Fruit fly (Drosophila melanogaster) whole organism, pupa: ENCODE data around the gene CG13028.

Source experiments
- CG12605 ChIP-seq: fragments of 200-800 bp; sonication (Bioruptor generic); IDR thresholded peaks from 2 replicates; pipeline ENCODE4 v1.3.6; 2022; ENCODE audit warnings: missing biosample characterization, missing genetic modification characterization
- CG14655 ChIP-seq: fragments of 200-800 bp; sonication (Bioruptor generic); optimal IDR thresholded peaks from 3 replicates; lab custom pipeline; 2017; ENCODE audit warnings: mild to moderate bottlenecking, missing biosample characterization, missing genetic modification reagents, missing genetic modification characterization
- CG15710 ChIP-seq: fragments of 200-800 bp; sonication (Bioruptor generic); optimal IDR thresholded peaks from 2 replicates; lab custom pipeline; 2018; ENCODE audit warnings: missing biosample characterization, mild to moderate bottlenecking, missing genetic modification characterization, moderate library complexity
- CG8301 ChIP-seq: fragments of 200-800 bp; sonication (Bioruptor generic); optimal IDR thresholded peaks from 2 replicates; lab custom pipeline; 2018; ENCODE audit warnings: missing biosample characterization, mild to moderate bottlenecking, missing genetic modification characterization
- CG9948 ChIP-seq: fragments of 200-800 bp; sonication (Bioruptor generic); optimal IDR thresholded peaks from 2 replicates; lab custom pipeline; 2018; ENCODE audit warnings: missing biosample characterization, mild to moderate bottlenecking, missing genetic modification characterization, moderate library complexity
- EcR ChIP-seq: fragments of 200-800 bp; sonication (Bioruptor generic); optimal IDR thresholded peaks from 3 replicates; lab custom pipeline; 2019; ENCODE audit warnings: missing biosample characterization, missing genetic modification characterization, mild to moderate bottlenecking, moderate library complexity, missing genetic modification reagents
- Pif1B ChIP-seq: fragments of 200-800 bp; sonication (Bioruptor generic); optimal IDR thresholded peaks from 3 replicates; lab custom pipeline; 2016; ENCODE audit warnings: missing biosample characterization, missing genetic modification characterization
- fd96Ca ChIP-seq: fragments of 200-800 bp; sonication (Bioruptor generic); IDR thresholded peaks from 3 replicates; pipeline ENCODE4 v1.3.6; 2022; ENCODE audit warnings: missing biosample characterization, missing genetic modification characterization
- gl ChIP-seq: fragments of 200-800 bp; sonication (Bioruptor generic); optimal IDR thresholded peaks from 2 replicates; lab custom pipeline; 2018; ENCODE audit warnings: missing biosample characterization, mild to moderate bottlenecking, missing genetic modification characterization

dm6 chr3L:16957534-16958396, 34.7 kb downstream of the CG13028 start, which contains the start of gene Cpr73D:
- TF ChIP-seq gl (no peak), fd96Ca (peak; percentile 53; the same call in 2 of the 3 replicates), EcR (GFP tag; lab: Kevin White, UChicago) (no peak), CG12605 (GFP tag; lab: Robert Waterston, UW) (no peak), CG15710 (tag; lab: Kevin White, UChicago) (no peak), CG14655 (GFP tag; lab: Kevin White, UChicago) (no peak), Pif1B (GFP tag; lab: Kevin White, UChicago) (no peak), CG9948 (tag; lab: Kevin White, UChicago) (no peak), CG8301 (tag; lab: Kevin White, UChicago) (no peak)
